Worm (Caenorhabditis elegans): ENCODE measurements around the gene enee-1.

enee-1 gene

ce11 chrII:67663-68062, 43.2 kb downstream of the enee-1 start:
- TF ChIP-seq ceh-34 (tag; optimal IDR thresholded peaks at IDR 0.05) (no peak), pros-1 (tag; optimal IDR thresholded peaks at IDR 0.05) (no peak), ceh-31 (tag; optimal IDR thresholded peaks at IDR 0.05) (no peak), fkh-6 (tag; optimal IDR thresholded peaks at IDR 0.05) (no peak)

DNA sequence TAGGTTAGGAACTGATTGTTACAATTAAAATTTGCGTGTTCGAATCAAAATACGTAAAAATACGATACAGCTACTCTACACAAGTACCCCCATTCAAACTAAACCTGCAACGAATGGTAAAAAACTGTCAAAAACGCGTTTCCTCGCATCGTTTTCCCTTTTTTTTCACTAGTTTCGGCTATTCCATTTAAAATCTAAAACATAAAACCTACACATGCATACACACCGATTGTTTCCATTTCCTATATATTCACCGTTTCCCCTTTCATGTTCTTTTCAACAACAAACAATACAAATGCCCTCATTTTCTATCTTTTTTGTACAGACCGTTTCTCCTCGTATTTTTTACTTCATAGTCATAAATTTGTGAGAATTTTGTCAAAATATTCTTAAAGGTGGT, 44.3 kb downstream of the enee-1 start:
- no peak for TF ChIP-seq pha-2 (tag; optimal IDR thresholded peaks at IDR 0.05)
- no peak for TF ChIP-seq sdc-2 (tag; optimal IDR thresholded peaks at IDR 0.05)
- TF ChIP-seq nfya-1 (tag; optimal IDR thresholded peaks at IDR 0.05) = no peak
- TF ChIP-seq ceh-30 (tag; optimal IDR thresholded peaks at IDR 0.05) = no peak
- no peak for TF ChIP-seq elt-2 (tag; optimal IDR thresholded peaks at IDR 0.05)
- no peak for TF ChIP-seq fax-1 (tag; optimal IDR thresholded peaks at IDR 0.05)
- TF ChIP-seq ceh-18 (tag; optimal IDR thresholded peaks at IDR 0.05) = no peak
- TF ChIP-seq hlh-30 (tag; optimal IDR thresholded peaks at IDR 0.05; ENCODE audit: insufficient read depth) = no peak
- TF ChIP-seq ceh-14 (tag; optimal IDR thresholded peaks at IDR 0.05) = no peak
- no peak for TF ChIP-seq hlh-6 (tag; optimal IDR thresholded peaks at IDR 0.05)
- no peak for TF ChIP-seq zip-5 (tag; optimal IDR thresholded peaks at IDR 0.05)
- TF ChIP-seq ceh-34 (tag; optimal IDR thresholded peaks at IDR 0.05) = no peak
- TF ChIP-seq ceh-2 (tag; optimal IDR thresholded peaks at IDR 0.05) = no peak
- TF ChIP-seq che-1 (tag; optimal IDR thresholded peaks at IDR 0.05) = no peak
- TF ChIP-seq tbx-7 (tag; optimal IDR thresholded peaks at IDR 0.05) = no peak

DNA sequence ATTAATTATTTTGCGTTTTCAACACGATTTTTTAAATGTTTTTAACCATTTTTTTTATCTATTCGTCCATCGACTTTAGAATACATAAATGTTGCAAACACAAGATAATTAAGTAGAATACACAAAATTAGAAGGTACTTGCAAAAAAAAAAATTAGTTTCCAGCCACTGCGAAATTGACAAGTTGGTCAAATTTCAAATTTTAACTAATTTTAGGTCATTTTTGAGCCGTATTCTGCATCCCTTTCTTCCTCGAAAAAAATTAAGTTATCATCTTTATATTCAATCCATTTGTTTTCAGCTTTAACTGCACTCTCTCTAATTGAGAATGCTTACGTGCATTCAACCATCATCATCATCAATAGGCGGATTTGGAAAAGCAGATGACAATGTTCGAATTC, 44.9 kb downstream of the enee-1 start, which contains the start of gene egl-26:
egl-26 (plus strand) TSS at position 301 of the 400 bp plus-strand sequence.
- TF ChIP-seq hlh-13 (GFP tag; optimal IDR thresholded peaks at IDR 0.05) (no peak), ceh-2 (tag; optimal IDR thresholded peaks at IDR 0.05) (no peak), hlh-8 (tag; optimal IDR thresholded peaks at IDR 0.05) (no peak), T23F11.4 (GFP tag; optimal IDR thresholded peaks at IDR 0.05) (no peak), ceh-45 (GFP tag; IDR thresholded peaks at IDR 0.05) (no peak), gmeb-2 (tag; optimal IDR thresholded peaks at IDR 0.05) (no peak), pat-9 (tag; optimal IDR thresholded peaks at IDR 0.05) (no peak), dve-1 (tag; optimal IDR thresholded peaks at IDR 0.05) (no peak), ceh-30 (tag; optimal IDR thresholded peaks at IDR 0.05) (no peak), nfya-1 (tag; optimal IDR thresholded peaks at IDR 0.05) (no peak), ceh-14 (tag; optimal IDR thresholded peaks at IDR 0.05) (no peak)

DNA sequence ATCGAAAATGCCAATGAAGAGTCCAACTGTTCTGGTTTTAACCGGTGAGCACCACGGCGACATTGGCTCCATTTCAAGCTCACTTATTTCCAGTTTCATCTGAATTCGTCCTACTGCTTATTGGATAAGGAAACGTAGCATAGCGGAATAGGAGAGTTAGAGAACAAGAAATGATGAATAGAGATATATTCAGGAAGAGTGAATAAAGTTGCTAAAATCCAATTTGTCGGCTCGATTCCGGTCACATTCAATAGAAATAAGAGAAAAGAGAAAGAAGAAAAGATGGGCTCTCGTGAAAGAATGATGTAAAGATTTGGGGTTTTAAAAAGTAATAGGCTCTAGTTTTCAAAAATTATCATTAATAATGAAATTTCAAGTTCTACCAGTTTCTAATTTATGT, 48.9 kb downstream of the enee-1 start:
- peak; percentile 97 for TF ChIP-seq unc-42 (tag; optimal IDR thresholded peaks at IDR 0.05)
- TF ChIP-seq fkh-10 (GFP tag; optimal IDR thresholded peaks at IDR 0.05) = peak; percentile 11
- TF ChIP-seq hlh-8 (tag; optimal IDR thresholded peaks at IDR 0.05) = no peak
- no peak for TF ChIP-seq pax-1 (tag; optimal IDR thresholded peaks at IDR 0.05)

- TF ChIP-seq nhr-232 (tag; optimal IDR thresholded peaks at IDR 0.05) = no peak
- no peak for TF ChIP-seq fkh-10 (GFP tag; optimal IDR thresholded peaks at IDR 0.05)
- TF ChIP-seq nhr-11 (tag; optimal IDR thresholded peaks at IDR 0.05) = no peak
- TF ChIP-seq tbx-2 (tag; optimal IDR thresholded peaks at IDR 0.05) = no peak
- TF ChIP-seq ceh-24 (tag; optimal IDR thresholded peaks at IDR 0.05) = no peak
- TF ChIP-seq pros-1 (tag; optimal IDR thresholded peaks at IDR 0.05) = no peak
- no peak for TF ChIP-seq sox-2 (GFP tag; IDR thresholded peaks at IDR 0.05)
- no peak for TF ChIP-seq zip-5 (tag; optimal IDR thresholded peaks at IDR 0.05)
- no peak for TF ChIP-seq T23F11.4 (GFP tag; optimal IDR thresholded peaks at IDR 0.05)
- TF ChIP-seq gmeb-2 (tag; optimal IDR thresholded peaks at IDR 0.05) = no peak
- TF ChIP-seq mec-3 (tag; optimal IDR thresholded peaks at IDR 0.05; ENCODE audit: borderline replicate concordance) = no peak
- TF ChIP-seq dmd-4 (tag; optimal IDR thresholded peaks at IDR 0.05; ENCODE audit: borderline replicate concordance) = no peak
- no peak for TF ChIP-seq fax-1 (tag; optimal IDR thresholded peaks at IDR 0.05)
- no peak for TF ChIP-seq C08G9.2 (tag; optimal IDR thresholded peaks at IDR 0.05)
- TF ChIP-seq ceh-34 (tag; optimal IDR thresholded peaks at IDR 0.05) = no peak
- no peak for TF ChIP-seq ceh-45 (GFP tag; IDR thresholded peaks at IDR 0.05)
- no peak for TF ChIP-seq lim-6 (tag; optimal IDR thresholded peaks at IDR 0.05)
- no peak for TF ChIP-seq fkh-6 (tag; optimal IDR thresholded peaks at IDR 0.05)
Observed at ce11 chrII:73892-74291, 49.4 kb downstream of the enee-1 start.

Data from whole organism, late embryonic.